Worm (Caenorhabditis elegans) whole organism, L3 larva: ENCODE results near the gene ZK863.8.

Source experiments
- nhr-77 ChIP-seq: fragments of 150-350 bp; optimal IDR thresholded peaks from 2 replicates; lab custom pipeline; 2014; ENCODE audit warnings: missing biosample characterization, missing genetic modification characterization
- ztf-11 ChIP-seq: fragments of 150-350 bp; optimal IDR thresholded peaks from 2 replicates; lab custom pipeline; 2014; ENCODE audit warnings: missing biosample characterization, missing genetic modification characterization

- TF ChIP-seq ztf-11 (tag; lab: Kevin White, UChicago) (no peak), nhr-77 (no peak)
Measured at ce11 chrV:12234293-12235004, 47.1 kb upstream of the ZK863.8 start, which contains the start of gene myo-3.
